Fruit fly (Drosophila melanogaster) whole organism, embryonic: ENCODE results near the gene Hip1.

Experiments used
- ATbp ChIP-seq: fragments of 200-800 bp; sonication (Bioruptor generic); optimal IDR thresholded peaks from 2 replicates; lab custom pipeline; 2017; ENCODE audit warnings: missing biosample characterization, mild to moderate bottlenecking, missing genetic modification characterization, missing genetic modification reagents
- BEAF-32 ChIP-seq: fragments of 200-800 bp; sonication (Bioruptor generic); optimal IDR thresholded peaks from 3 replicates; lab custom pipeline; 2017; ENCODE audit warnings: missing biosample characterization, missing genetic modification characterization, mild to moderate bottlenecking, moderate library complexity, missing genetic modification reagents
- Blimp-1 ChIP-seq: fragments of 200-800 bp; sonication (Bioruptor generic); optimal IDR thresholded peaks from 3 replicates; lab custom pipeline; 2018; ENCODE audit warnings: missing biosample characterization, missing genetic modification characterization, mild to moderate bottlenecking, moderate library complexity, missing genetic modification reagents
- CG10147 ChIP-seq: fragments of 200-800 bp; sonication (Bioruptor generic); optimal IDR thresholded peaks from 2 replicates; lab custom pipeline; 2019; ENCODE audit warnings: missing biosample characterization, mild to moderate bottlenecking, missing genetic modification characterization, moderate library complexity
- CG1529 ChIP-seq: fragments of 200-800 bp; sonication (Bioruptor generic); optimal IDR thresholded peaks from 3 replicates; lab custom pipeline; 2018; ENCODE audit warnings: missing biosample characterization, missing genetic modification characterization
- CG18011 ChIP-seq: fragments of 200-800 bp; sonication (Bioruptor generic); optimal IDR thresholded peaks from 2 replicates; lab custom pipeline; 2017; ENCODE audit warnings: missing biosample characterization, missing genetic modification characterization, mild to moderate bottlenecking, moderate library complexity, missing genotype
- CG2678 ChIP-seq: fragments of 200-800 bp; sonication (Bioruptor generic); optimal IDR thresholded peaks from 3 replicates; lab custom pipeline; 2019; ENCODE audit warnings: missing biosample characterization, mild to moderate bottlenecking, missing genetic modification characterization, moderate library complexity
- CG31224 ChIP-seq: fragments of 200-800 bp; sonication (Bioruptor generic); IDR thresholded peaks from 2 replicates; pipeline ENCODE4 v1.3.6; 2022; ENCODE audit warnings: missing biosample characterization, missing genetic modification characterization
- CG31388 ChIP-seq: fragments of 200-800 bp; sonication (Bioruptor generic); optimal IDR thresholded peaks from 2 replicates; lab custom pipeline; 2016; ENCODE audit warnings: missing biosample characterization, missing genetic modification characterization
- CG33213 ChIP-seq: fragments of 200-800 bp; sonication (Bioruptor generic); optimal IDR thresholded peaks from 3 replicates; lab custom pipeline; 2016; ENCODE audit warnings: missing biosample characterization, missing genetic modification characterization
- CG3407 ChIP-seq: fragments of 200-800 bp; sonication (Bioruptor generic); optimal IDR thresholded peaks from 2 replicates; lab custom pipeline; 2018; ENCODE audit warnings: missing biosample characterization, mild to moderate bottlenecking, missing genetic modification characterization
- CG34422 ChIP-seq: fragments of 200-800 bp; sonication (Bioruptor generic); IDR thresholded peaks from 3 replicates; pipeline ENCODE4 v1.3.6; 2022; ENCODE audit warnings: missing biosample characterization, missing genetic modification characterization
- CG6175 ChIP-seq: fragments of 200-800 bp; sonication (Bioruptor generic); IDR thresholded peaks from 3 replicates; pipeline ENCODE4 v1.3.6; 2022; ENCODE audit warnings: missing biosample characterization, missing genetic modification characterization
- CG9797 ChIP-seq: fragments of 200-800 bp; sonication (Bioruptor generic); optimal IDR thresholded peaks from 3 replicates; lab custom pipeline; 2018; ENCODE audit warnings: missing biosample characterization, mild to moderate bottlenecking, missing genetic modification characterization
- CG9876 ChIP-seq: fragments of 200-800 bp; sonication (Bioruptor generic); optimal IDR thresholded peaks from 2 replicates; lab custom pipeline; 2016; ENCODE audit warnings: missing biosample characterization, missing genetic modification characterization
- CHES-1-like ChIP-seq: fragments of 200-800 bp; sonication (Bioruptor generic); optimal IDR thresholded peaks from 2 replicates; lab custom pipeline; 2016; ENCODE audit warnings: missing biosample characterization, missing genetic modification characterization
- Dll ChIP-seq: fragments of 200-800 bp; sonication (Bioruptor generic); IDR thresholded peaks from 4 replicates; pipeline ENCODE4 v1.3.6; 2022; ENCODE audit warnings: missing biosample characterization, missing genetic modification characterization; ENCODE audit not compliant: partially characterized antibody
- Drgx ChIP-seq: fragments of 200-800 bp; sonication (Bioruptor generic); IDR thresholded peaks from 2 replicates; pipeline ENCODE4 v1.3.6; 2022; ENCODE audit warnings: missing biosample characterization, missing genetic modification characterization
- ERR ChIP-seq: fragments of 200-800 bp; sonication (Bioruptor generic); optimal IDR thresholded peaks from 2 replicates; lab custom pipeline; 2016; ENCODE audit warnings: missing biosample characterization, missing genetic modification characterization
- Eip74EF ChIP-seq, 2 experiments: fragments of 200-800 bp in 1 of 2; fragments of >200 bp in 1 of 2; sonication (Bioruptor generic) in 1 of 2; optimal IDR thresholded peaks; 2 replicates each; lab custom pipeline; 2017 to 2019; ENCODE audit warnings: missing biosample characterization in 2 of 2, missing genetic modification characterization in 2 of 2, mild to moderate bottlenecking in 1 of 2, moderate library complexity in 1 of 2
- MESR4 ChIP-seq: fragments of 200-800 bp; sonication (Bioruptor generic); optimal IDR thresholded peaks from 2 replicates; lab custom pipeline; 2018; ENCODE audit warnings: missing biosample characterization, mild to moderate bottlenecking, missing genetic modification characterization, moderate library complexity
- NC2β ChIP-seq: fragments of 200-800 bp; sonication (Bioruptor generic); optimal IDR thresholded peaks from 2 replicates; lab custom pipeline; 2016; ENCODE audit warnings: missing biosample characterization, missing genetic modification characterization
- Optix ChIP-seq: fragments of 200-800 bp; sonication (Bioruptor generic); IDR thresholded peaks from 3 replicates; pipeline ENCODE4 v1.3.6; 2022; ENCODE audit warnings: missing biosample characterization, missing genetic modification characterization
- Rx ChIP-seq: fragments of 200-800 bp; sonication (Bioruptor generic); IDR thresholded peaks from 2 replicates; pipeline ENCODE4 v1.3.6; 2022; ENCODE audit warnings: missing biosample characterization, missing genetic modification characterization
- TFAM ChIP-seq: fragments of 200-800 bp; sonication (Bioruptor generic); optimal IDR thresholded peaks from 2 replicates; lab custom pipeline; 2017; ENCODE audit warnings: missing biosample characterization, missing genetic modification characterization, inconsistent platforms
- Tbp ChIP-seq: fragments of >200 bp; optimal IDR thresholded peaks from 2 replicates; lab custom pipeline; 2018; ENCODE audit warnings: missing biosample characterization, missing genetic modification characterization
- Xrp1 ChIP-seq: fragments of 200-800 bp; sonication (Bioruptor generic); IDR thresholded peaks from 2 replicates; pipeline ENCODE4 v1.3.6; 2022; ENCODE audit warnings: missing biosample characterization, missing genetic modification characterization
- ac ChIP-seq: fragments of 200-800 bp; sonication (Bioruptor generic); optimal IDR thresholded peaks from 3 replicates; lab custom pipeline; 2017; ENCODE audit warnings: missing biosample characterization, mild to moderate bottlenecking, missing genetic modification characterization
- ato ChIP-seq: fragments of 200-800 bp; sonication (Bioruptor generic); IDR thresholded peaks from 2 replicates; pipeline ENCODE4 v1.3.6; 2022; ENCODE audit warnings: missing biosample characterization, missing genetic modification characterization; ENCODE audit not compliant: partially characterized antibody
- bbx ChIP-seq: fragments of 200-800 bp; sonication (Bioruptor generic); IDR thresholded peaks from 2 replicates; pipeline ENCODE4 v1.3.6; 2022; ENCODE audit warnings: missing biosample characterization, missing genetic modification characterization; ENCODE audit not compliant: partially characterized antibody
- chif ChIP-seq, 2 experiments: fragments of 200-800 bp; sonication (Bioruptor generic); optimal IDR thresholded peaks; 3 replicates each; lab custom pipeline; 2016; ENCODE audit warnings: missing biosample characterization in 2 of 2, missing genetic modification characterization in 2 of 2
- fd3F ChIP-seq: fragments of 200-800 bp; sonication (Bioruptor generic); optimal IDR thresholded peaks from 2 replicates; lab custom pipeline; 2018; ENCODE audit warnings: missing biosample characterization, mild to moderate bottlenecking, missing genetic modification characterization, moderate library complexity
- gcm2 ChIP-seq: fragments of 200-800 bp; sonication (Bioruptor generic); optimal IDR thresholded peaks from 2 replicates; lab custom pipeline; 2016; ENCODE audit warnings: missing biosample characterization, missing genetic modification characterization
- gfzf ChIP-seq: fragments of 200-800 bp; sonication (Bioruptor generic); optimal IDR thresholded peaks from 2 replicates; lab custom pipeline; 2016; ENCODE audit warnings: missing biosample characterization, mild to moderate bottlenecking, missing genetic modification characterization, moderate library complexity
- grn ChIP-seq: fragments of 200-800 bp; sonication (Bioruptor generic); optimal IDR thresholded peaks from 3 replicates; lab custom pipeline; 2017; ENCODE audit warnings: missing biosample characterization, missing genetic modification characterization
- jigr1 ChIP-seq: fragments of 200-800 bp; sonication (Bioruptor generic); IDR thresholded peaks from 3 replicates; pipeline ENCODE4 v1.3.6; 2022; ENCODE audit warnings: missing biosample characterization, missing genetic modification characterization
- jumu ChIP-seq: fragments of 200-800 bp; sonication (Bioruptor generic); optimal IDR thresholded peaks from 3 replicates; lab custom pipeline; 2016; ENCODE audit warnings: missing biosample characterization, missing genetic modification characterization
- knrl ChIP-seq: fragments of 200-800 bp; sonication (Bioruptor generic); IDR thresholded peaks from 3 replicates; pipeline ENCODE4 v1.3.6; 2022; ENCODE audit warnings: missing biosample characterization, missing genetic modification characterization; ENCODE audit not compliant: partially characterized antibody
- lbe ChIP-seq: fragments of 200-800 bp; sonication (Bioruptor generic); optimal IDR thresholded peaks from 2 replicates; lab custom pipeline; 2016; ENCODE audit warnings: missing biosample characterization, mild to moderate bottlenecking, missing genetic modification characterization
- maf-S ChIP-seq: fragments of 200-800 bp; sonication (Bioruptor generic); optimal IDR thresholded peaks from 2 replicates; lab custom pipeline; 2016; ENCODE audit warnings: missing biosample characterization, missing genetic modification characterization
- nerfin-2 ChIP-seq: fragments of 200-800 bp; sonication (Bioruptor generic); IDR thresholded peaks from 2 replicates; pipeline ENCODE4 v1.3.6; 2022; ENCODE audit warnings: missing biosample characterization, missing genetic modification characterization; ENCODE audit not compliant: partially characterized antibody
- pho ChIP-seq: fragments of 200-800 bp; sonication (Bioruptor generic); optimal IDR thresholded peaks from 2 replicates; lab custom pipeline; 2016; ENCODE audit warnings: missing biosample characterization, missing genetic modification characterization
- pzg ChIP-seq: fragments of 200-800 bp; sonication (Bioruptor generic); optimal IDR thresholded peaks from 3 replicates; lab custom pipeline; 2018; ENCODE audit warnings: missing biosample characterization, mild to moderate bottlenecking, missing genetic modification characterization, moderate library complexity
- sens ChIP-seq: fragments of 200-800 bp; sonication (Bioruptor generic); peaks from one replicate; lab custom pipeline; 2016; ENCODE audit warnings: missing biosample characterization, missing genetic modification characterization
- sim ChIP-seq: fragments of 200-800 bp; sonication (Bioruptor generic); IDR thresholded peaks from 2 replicates; pipeline ENCODE4 v1.3.6; 2022; ENCODE audit warnings: missing biosample characterization, missing genetic modification characterization
- sisA ChIP-seq: fragments of 200-800 bp; sonication (Bioruptor generic); IDR thresholded peaks from 2 replicates; pipeline ENCODE4 v1.3.6; 2022; ENCODE audit warnings: missing biosample characterization, missing genetic modification characterization
- zen ChIP-seq: fragments of 200-800 bp; sonication (Bioruptor generic); optimal IDR thresholded peaks from 3 replicates; lab custom pipeline; 2018; ENCODE audit warnings: missing biosample characterization, mild to moderate bottlenecking, missing genetic modification characterization, moderate library complexity
- zf30C ChIP-seq: fragments of 200-800 bp; sonication (Bioruptor generic); optimal IDR thresholded peaks from 3 replicates; lab custom pipeline; 2018; ENCODE audit warnings: missing biosample characterization, mild to moderate bottlenecking, missing genetic modification characterization

The Hip1 gene

dm6 chr3L:12806290-12806743 is 32.9 kb upstream of the Hip1 start (continued):
- TF ChIP-seq zf30C (GFP tag; lab: Kevin White, UChicago), result no peak
- TF ChIP-seq jumu (GFP tag; lab: Kevin White, UChicago), result no peak
- TF ChIP-seq ATbp (GFP tag; lab: Kevin White, UChicago), result peak; percentile 66
- TF ChIP-seq CG31224, result no peak
- TF ChIP-seq Tbp (GFP tag; lab: Kevin White, UChicago), result no peak
- no peak for TF ChIP-seq ato (GFP tag; lab: Robert Waterston, UW)
- TF ChIP-seq Blimp-1 (GFP tag; lab: Kevin White, UChicago), result peak; percentile 73

- TF ChIP-seq pzg (peak; percentile 32), Eip74EF (GFP tag; optimal IDR thresholded peaks at IDR 0.05; lab: Kevin White, UChicago) (no peak), CG6175 (GFP tag; lab: Robert Waterston, UW) (no peak), CHES-1-like (GFP tag; lab: Kevin White, UChicago) (no peak), Xrp1 (no peak), pho (GFP tag; lab: Kevin White, UChicago) (no peak), CG33213 (GFP tag; lab: Kevin White, UChicago) (no peak), CG3407 (GFP tag; lab: Kevin White, UChicago) (no peak), BEAF-32 (GFP tag; lab: Kevin White, UChicago) (peak; percentile 57), zen (tag; lab: Kevin White, UChicago) (peak; percentile 6), nerfin-2 (GFP tag; lab: Robert Waterston, UW) (no peak), sim (GFP tag; lab: Robert Waterston, UW) (no peak), CG31388 (GFP tag; lab: Kevin White, UChicago) (no peak), Drgx (GFP tag; lab: Robert Waterston, UW) (no peak), jigr1 (GFP tag; lab: Robert Waterston, UW) (no peak), ERR (GFP tag; lab: Kevin White, UChicago) (no peak), MESR4 (GFP tag; lab: Kevin White, UChicago) (peak; percentile 75), grn (no peak), lbe (GFP tag; lab: Kevin White, UChicago) (no peak), chif (GFP tag; optimal IDR thresholded peaks at IDR 0.05; lab: Kevin White, UChicago) (no peak), CG34422 (0 out of 3 replicates have a peak, but pooled peaks have one; percentile 64), bbx (GFP tag; lab: Robert Waterston, UW) (0 out of 2 replicates have a peak, but pooled peaks have one; percentile 5), CG2678 (no peak), Optix (GFP tag; lab: Robert Waterston, UW) (no peak), CG9876 (GFP tag; lab: Kevin White, UChicago) (no peak), CG10147 (GFP tag; lab: Kevin White, UChicago) (peak; percentile 35), sisA (GFP tag; lab: Robert Waterston, UW) (no peak), Rx (no peak), CG18011 (GFP tag; lab: Kevin White, UChicago) (no peak), gfzf (GFP tag; lab: Kevin White, UChicago) (peak; percentile 72), CG9797 (peak; percentile 30), gcm2 (GFP tag; lab: Kevin White, UChicago) (no peak), NC2β (peak; percentile 5), sens (GFP tag; lab: Kevin White, UChicago) (no peak), fd3F (no peak), Dll (GFP tag; lab: Robert Waterston, UW) (0 out of 4 replicates have a peak, but pooled peaks have one; percentile 41), TFAM (GFP tag; lab: Kevin White, UChicago) (no peak), CG1529 (no peak), ac (GFP tag; lab: Kevin White, UChicago) (no peak), maf-S (GFP tag; lab: Kevin White, UChicago) (no peak), knrl (0 out of 3 replicates have a peak, but pooled peaks have one; percentile 13)
Measured at dm6 chr3L:12805660-12806289, 32.4 kb upstream of the Hip1 start, which contains the start of gene Sap130. Gene Sap130, plus strand, starts transcription at chr3L:12805902.
